Worm (Caenorhabditis elegans) whole organism, young adult: ENCODE results near the gene F19F10.3.

Experiments used
- B0261.1 ChIP-seq: sonication (generic microtip); optimal IDR thresholded peaks from 2 replicates; lab custom pipeline; 2016; ENCODE audit warnings: mild to moderate bottlenecking, missing genetic modification characterization, moderate library complexity, missing compliant biosample characterization
- F37B4.10 ChIP-seq: fragments of 200-800 bp; sonication (Bioruptor generic); IDR thresholded peaks from 2 replicates; pipeline ENCODE4 v1.3.6; 2022; ENCODE audit warnings: missing genetic modification characterization, missing compliant biosample characterization
- F39B2.1 ChIP-seq: fragments of 200-800 bp; sonication (Bioruptor generic); IDR thresholded peaks from 2 replicates; pipeline ENCODE4 v1.3.6; 2022; ENCODE audit warnings: missing genetic modification reagents, missing genetic modification characterization, missing compliant biosample characterization
- F52B5.7 ChIP-seq: sonication (generic microtip); optimal IDR thresholded peaks from 2 replicates; lab custom pipeline; 2016; ENCODE audit warnings: mild to moderate bottlenecking, missing genetic modification characterization, missing compliant biosample characterization
- ZK185.1 ChIP-seq: sonication (generic microtip); optimal IDR thresholded peaks from 2 replicates; lab custom pipeline; 2016; ENCODE audit warnings: mild to moderate bottlenecking, missing genetic modification characterization, missing compliant biosample characterization; ENCODE audit not compliant: poor library complexity, severe bottlenecking
- aptf-3 ChIP-seq: fragments of 200-800 bp; sonication (Bioruptor generic); IDR thresholded peaks from 2 replicates; pipeline ENCODE4 v1.3.6; 2022; ENCODE audit warnings: missing genetic modification characterization, missing compliant biosample characterization
- atf-7 ChIP-seq: sonication (generic microtip); optimal IDR thresholded peaks from 2 replicates; lab custom pipeline; 2017; ENCODE audit warnings: mild to moderate bottlenecking, missing genetic modification characterization, missing compliant biosample characterization
- athp-1 ChIP-seq: sonication (generic microtip); optimal IDR thresholded peaks from 2 replicates; lab custom pipeline; 2017; ENCODE audit warnings: mild to moderate bottlenecking, missing genetic modification characterization, missing compliant biosample characterization
- attf-5 ChIP-seq: fragments of 200-800 bp; sonication (Bioruptor generic); optimal IDR thresholded peaks from 2 replicates; lab custom pipeline; 2018; ENCODE audit warnings: mild to moderate bottlenecking, missing genetic modification characterization, missing compliant biosample characterization
- bed-1 ChIP-seq: fragments of 200-800 bp; sonication (Bioruptor generic); IDR thresholded peaks from 2 replicates; pipeline ENCODE4 v1.3.6; 2022; ENCODE audit warnings: missing genetic modification reagents, missing genetic modification characterization, missing compliant biosample characterization
- cebp-1 ChIP-seq, 2 experiments: fragments of 200-800 bp in 1 of 2; sonication (Bioruptor generic) in 1 of 2; sonication (generic microtip) in 1 of 2; IDR thresholded peaks in 1 of 2; optimal IDR thresholded peaks in 1 of 2; 2 replicates each; pipeline versions ENCODE4 v1.3.6 to Lab custom; 2017 to 2022; ENCODE audit warnings: missing compliant biosample characterization in 2 of 2, missing genetic modification characterization in 2 of 2, mild to moderate bottlenecking in 1 of 2, missing genetic modification reagents in 1 of 2, moderate library complexity in 1 of 2
- ceh-91 ChIP-seq: fragments of 200-800 bp; sonication (Bioruptor generic); IDR thresholded peaks from 2 replicates; pipeline ENCODE4 v1.3.6; 2022; ENCODE audit warnings: missing genetic modification reagents, missing genetic modification characterization, missing compliant biosample characterization
- die-1 ChIP-seq: sonication (generic microtip); optimal IDR thresholded peaks from 2 replicates; lab custom pipeline; 2016; ENCODE audit warnings: missing genotype, mild to moderate bottlenecking, missing genetic modification characterization, missing compliant biosample characterization
- dpl-1 ChIP-seq: fragments of 150-350 bp; optimal IDR thresholded peaks from 2 replicates; lab custom pipeline; 2014; ENCODE audit warnings: missing biosample characterization, missing genetic modification reagents, missing genetic modification characterization
- him-1 ChIP-seq: sonication (generic microtip); optimal IDR thresholded peaks from 2 replicates; lab custom pipeline; 2016; ENCODE audit warnings: missing genotype, missing genetic modification reagents, missing genetic modification characterization, missing compliant biosample characterization
- hrde-1 ChIP-seq: sonication (generic microtip); optimal IDR thresholded peaks from 2 replicates; lab custom pipeline; 2016; ENCODE audit warnings: missing genetic modification characterization, mild to moderate bottlenecking, missing compliant biosample characterization, moderate library complexity, missing genotype, missing genetic modification reagents, borderline replicate concordance
- lag-1 ChIP-seq: fragments of 200-800 bp; sonication (Bioruptor generic); IDR thresholded peaks from 2 replicates; pipeline ENCODE4 v1.3.6; 2022; ENCODE audit warnings: missing genetic modification reagents, missing genetic modification characterization, missing compliant biosample characterization
- let-526 ChIP-seq: fragments of 200-800 bp; sonication (Bioruptor generic); IDR thresholded peaks from 2 replicates; pipeline ENCODE4 v1.3.6; 2022; ENCODE audit warnings: missing genetic modification reagents, missing genetic modification characterization, missing compliant biosample characterization
- lsl-1 ChIP-seq: fragments of 200-800 bp; sonication (Bioruptor generic); optimal IDR thresholded peaks from 2 replicates; lab custom pipeline; 2018; ENCODE audit warnings: mild to moderate bottlenecking, missing genetic modification characterization, moderate library complexity, missing compliant biosample characterization
- madf-10 ChIP-seq: sonication (generic microtip); optimal IDR thresholded peaks from 2 replicates; lab custom pipeline; 2016; ENCODE audit warnings: mild to moderate bottlenecking, missing genetic modification characterization, missing compliant biosample characterization
- madf-3 ChIP-seq: fragments of 200-800 bp; sonication (Bioruptor generic); IDR thresholded peaks from 2 replicates; pipeline ENCODE4 v1.3.6; 2022; ENCODE audit warnings: missing genetic modification reagents, missing genetic modification characterization, missing compliant biosample characterization
- nfya-1 ChIP-seq: sonication (generic microtip); optimal IDR thresholded peaks from 2 replicates; lab custom pipeline; 2017; ENCODE audit warnings: antibody characterized with exemption, missing compliant biosample characterization, missing genetic modification characterization, borderline replicate concordance; ENCODE audit not compliant: insufficient read depth
- nfya-2 ChIP-seq: fragments of 200-800 bp; sonication (Bioruptor generic); IDR thresholded peaks from 2 replicates; pipeline ENCODE4 v1.3.6; 2022; ENCODE audit warnings: missing genetic modification reagents, missing genetic modification characterization, missing compliant biosample characterization
- nhr-120 ChIP-seq: fragments of 200-800 bp; sonication (Bioruptor generic); IDR thresholded peaks from 2 replicates; pipeline ENCODE4 v1.3.6; 2022; ENCODE audit warnings: missing genetic modification characterization, missing compliant biosample characterization
- nhr-80 ChIP-seq: sonication (generic microtip); optimal IDR thresholded peaks from 2 replicates; lab custom pipeline; 2016; ENCODE audit warnings: missing genetic modification characterization, missing compliant biosample characterization
- nhr-90 ChIP-seq: sonication (generic microtip); optimal IDR thresholded peaks from 2 replicates; lab custom pipeline; 2016; ENCODE audit warnings: missing genotype, mild to moderate bottlenecking, missing genetic modification characterization, missing compliant biosample characterization
- pbrm-1 ChIP-seq: fragments of 200-800 bp; sonication (Bioruptor generic); IDR thresholded peaks from 2 replicates; pipeline ENCODE4 v1.3.6; 2022; ENCODE audit warnings: missing genetic modification reagents, missing genetic modification characterization, missing compliant biosample characterization
- rcor-1 ChIP-seq: fragments of 200-800 bp; sonication (Bioruptor generic); IDR thresholded peaks from 2 replicates; pipeline ENCODE4 v1.3.6; 2022; ENCODE audit warnings: missing genetic modification reagents, missing genetic modification characterization, missing compliant biosample characterization
- sea-2 ChIP-seq: fragments of 200-800 bp; sonication (Bioruptor generic); IDR thresholded peaks from 2 replicates; pipeline ENCODE4 v1.3.6; 2022; ENCODE audit warnings: missing genetic modification characterization, missing compliant biosample characterization
- snpc-1.1 ChIP-seq: sonication (generic microtip); optimal IDR thresholded peaks from 2 replicates; lab custom pipeline; 2017; ENCODE audit warnings: missing genetic modification characterization, mild to moderate bottlenecking, missing compliant biosample characterization, antibody characterized with exemption, moderate library complexity, missing genotype, missing genetic modification reagents; ENCODE audit not compliant: insufficient read depth
- snpc-1.3 ChIP-seq: sonication (generic microtip); optimal IDR thresholded peaks from 2 replicates; lab custom pipeline; 2017; ENCODE audit warnings: missing genetic modification characterization, mild to moderate bottlenecking, missing compliant biosample characterization, antibody characterized with exemption, moderate library complexity, missing genotype, missing genetic modification reagents; ENCODE audit not compliant: insufficient read depth
- snpc-3.4 ChIP-seq: sonication (generic microtip); optimal IDR thresholded peaks from 2 replicates; lab custom pipeline; 2017; ENCODE audit warnings: missing genetic modification characterization, mild to moderate bottlenecking, missing compliant biosample characterization, antibody characterized with exemption, moderate library complexity, missing genotype, missing genetic modification reagents
- somi-1 ChIP-seq: fragments of 200-800 bp; sonication (Bioruptor generic); optimal IDR thresholded peaks from 2 replicates; lab custom pipeline; 2018; ENCODE audit warnings: mild to moderate bottlenecking, missing genetic modification characterization, missing compliant biosample characterization
- ztf-18 ChIP-seq: sonication (generic microtip); optimal IDR thresholded peaks from 2 replicates; lab custom pipeline; 2016; ENCODE audit warnings: missing genotype, mild to moderate bottlenecking, missing genetic modification characterization, missing compliant biosample characterization

Gene F19F10.3

ce11 chrV:7521304-7521703 is 30.6 kb upstream of the F19F10.3 start:
- TF ChIP-seq nhr-80 (peak; percentile 73), snpc-3.4 (tag; lab: Kevin White, UChicago) (no peak)

ce11 chrV:7522279-7522678 is 29.6 kb upstream of the F19F10.3 start, which contains the start of gene C54F6.15:
TSS of gene C54F6.15 (minus strand) at chrV:7522379.
- TF ChIP-seq nhr-120 (GFP tag; lab: Robert Waterston, UW) = no peak
- TF ChIP-seq B0261.1 = no peak
- TF ChIP-seq nfya-2 = no peak
- TF ChIP-seq F37B4.10 (GFP tag; lab: Robert Waterston, UW) = 0 out of 2 replicates have a peak, but pooled peaks have one; percentile 46
- TF ChIP-seq ZK185.1 = no peak

ce11 chrV:7523392-7523791 is 28.5 kb upstream of the F19F10.3 start, which contains the start of gene C54F6.6:
TSS of gene C54F6.6 (plus strand) at chrV:7523692.
- TF ChIP-seq atf-7 (tag; lab: Kevin White, UChicago) (no peak), F52B5.7 (no peak), rcor-1 (GFP tag; lab: Robert Waterston, UW) (no peak), attf-5 (GFP tag; lab: Kevin White, UChicago) (no peak), cebp-1 (GFP tag; IDR thresholded peaks at IDR 0.05; lab: Robert Waterston, UW) (no peak), cebp-1 (tag; optimal IDR thresholded peaks at IDR 0.05; lab: Kevin White, UChicago) (no peak), let-526 (no peak), lag-1 (GFP tag; lab: Robert Waterston, UW) (no peak)

ce11 chrV:7524447-7524846 is 27.5 kb upstream of the F19F10.3 start, which contains the start of gene C54F6.20:
TSS of gene C54F6.20 (plus strand) at chrV:7524747.
- TF ChIP-seq snpc-1.3 (tag; lab: Kevin White, UChicago) = no peak
- no peak for TF ChIP-seq lsl-1 (GFP tag; lab: Kevin White, UChicago)
- TF ChIP-seq die-1 (tag; lab: Kevin White, UChicago) = no peak
- no peak for TF ChIP-seq nhr-80
- no peak for TF ChIP-seq dpl-1 (GFP tag; lab: Kevin White, UChicago)
- TF ChIP-seq aptf-3 = no peak
- TF ChIP-seq nhr-90 (tag; lab: Kevin White, UChicago) = no peak
- no peak for TF ChIP-seq somi-1 (GFP tag; lab: Kevin White, UChicago)
- TF ChIP-seq let-526 = no peak
- no peak for TF ChIP-seq ceh-91 (GFP tag; lab: Robert Waterston, UW)
- TF ChIP-seq, all 124 proteins: peak for 0

- TF ChIP-seq F39B2.1 = no peak
- TF ChIP-seq nhr-90 (tag; lab: Kevin White, UChicago) = no peak
- no peak for TF ChIP-seq ceh-91 (GFP tag; lab: Robert Waterston, UW)
- no peak for TF ChIP-seq him-1 (tag; lab: Kevin White, UChicago)
- no peak for TF ChIP-seq cebp-1 (GFP tag; IDR thresholded peaks at IDR 0.05; lab: Robert Waterston, UW)
- TF ChIP-seq cebp-1 (tag; optimal IDR thresholded peaks at IDR 0.05; lab: Kevin White, UChicago) = no peak
- TF ChIP-seq aptf-3 = no peak
- TF ChIP-seq ztf-18 = no peak
- no peak for TF ChIP-seq madf-3 (GFP tag; lab: Robert Waterston, UW)
- no peak for TF ChIP-seq madf-10 (tag; lab: Kevin White, UChicago)
- no peak for TF ChIP-seq snpc-1.1
- no peak for TF ChIP-seq hrde-1 (tag; lab: Kevin White, UChicago)
- no peak for TF ChIP-seq pbrm-1 (GFP tag; lab: Robert Waterston, UW)
- no peak for TF ChIP-seq nhr-120 (GFP tag; lab: Robert Waterston, UW)
- no peak for TF ChIP-seq athp-1 (tag; lab: Kevin White, UChicago)
- TF ChIP-seq sea-2 (GFP tag; lab: Robert Waterston, UW) = no peak
- no peak for TF ChIP-seq bed-1 (GFP tag; lab: Robert Waterston, UW)
- TF ChIP-seq nfya-1 = no peak
Observed at ce11 chrV:7525695-7526094, 26.2 kb upstream of the F19F10.3 start, which contains the start of gene C54F6.18. TSS of gene C54F6.18 (plus strand) at chrV:7525995.
